Fruit fly (Drosophila melanogaster): ENCODE data around the gene CG4686.

Gene CG4686

DNA sequence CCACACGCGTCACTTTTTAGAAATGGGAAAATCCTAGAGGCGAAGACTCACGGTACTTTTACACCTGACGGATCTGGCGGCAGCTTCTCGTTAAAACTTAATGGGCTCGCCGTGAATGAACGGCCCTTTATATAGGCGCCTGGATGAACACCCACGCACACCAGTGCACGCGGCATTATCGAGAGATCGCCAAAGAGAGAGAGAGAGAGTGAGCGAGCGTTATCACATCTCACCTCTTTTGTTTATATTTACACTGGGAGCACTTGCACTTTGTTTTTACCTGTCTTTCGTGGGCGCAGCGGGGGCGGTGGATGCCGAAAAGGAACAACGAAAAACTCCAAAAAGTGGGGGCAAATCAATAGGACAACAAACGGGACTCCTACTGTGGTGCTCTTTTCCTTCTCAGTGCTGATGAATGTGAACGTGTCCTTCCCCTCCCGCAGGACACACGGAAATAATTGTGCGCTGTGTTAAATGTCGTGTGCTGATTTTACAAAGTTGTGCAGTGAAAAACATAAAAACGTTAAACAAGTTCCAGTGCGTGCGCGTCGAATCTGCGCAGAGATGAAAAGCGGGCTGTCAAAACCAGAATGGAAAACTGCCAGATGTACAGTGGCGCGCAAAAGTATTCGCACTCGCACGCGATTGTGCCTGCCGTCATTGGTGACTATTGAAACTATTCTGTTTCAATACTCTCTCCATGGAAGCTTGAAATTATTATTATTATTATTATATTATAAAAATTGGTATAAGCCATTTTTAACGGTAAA is 11.0 kb downstream of the CG4686 start, which contains the start of gene Mrp5 (continued):
- peak; percentile 3 to 14 for TF ChIP-seq Pdp1 (GFP tag; optimal IDR thresholded peaks at IDR 0.05)
- TF ChIP-seq Lhr (GFP tag; optimal IDR thresholded peaks at IDR 0.05): no peak
- TF ChIP-seq CG31224 (GFP tag; IDR thresholded peaks at IDR 0.05): peak; percentile 47
- TF ChIP-seq CG10543 (GFP tag; optimal IDR thresholded peaks at IDR 0.05): no peak
- TF ChIP-seq CG33557 (GFP tag; optimal IDR thresholded peaks at IDR 0.05): no peak
- peak; percentile 66 for TF ChIP-seq sisA (GFP tag; IDR thresholded peaks at IDR 0.05)
- peak; percentile 52 for TF ChIP-seq Jarid2 (GFP tag; optimal IDR thresholded peaks at IDR 0.05)
- TF ChIP-seq wor (GFP tag; IDR thresholded peaks at IDR 0.05): no peak
- TF ChIP-seq gfzf (GFP tag; optimal IDR thresholded peaks at IDR 0.05): no peak
- TF ChIP-seq zfh1 (GFP tag; IDR thresholded peaks at IDR 0.05): peak; percentile 70
- TF ChIP-seq Neu2 (GFP tag; optimal IDR thresholded peaks at IDR 0.05; ENCODE audit: borderline replicate concordance): no peak
- 0 out of 2 replicates have a peak, but pooled peaks have one; percentile 49 for TF ChIP-seq sim (GFP tag; IDR thresholded peaks at IDR 0.05)
- peak; percentile 7 for TF ChIP-seq Hsf (GFP tag; optimal IDR thresholded peaks at IDR 0.05)
- peak; percentile 20 for TF ChIP-seq tio (GFP tag; optimal IDR thresholded peaks at IDR 0.05)
- TF ChIP-seq CG2889 (GFP tag; IDR thresholded peaks at IDR 0.05): no peak
- no peak for TF ChIP-seq Chrac-16 (GFP tag; optimal IDR thresholded peaks at IDR 0.05)
- TF ChIP-seq onecut (GFP tag; IDR thresholded peaks at IDR 0.05): peak; percentile 75
- no peak for TF ChIP-seq CG8281 (tag; optimal IDR thresholded peaks at IDR 0.05)
- TF ChIP-seq CG2199 (GFP tag; IDR thresholded peaks at IDR 0.05): no peak
- peak; percentile 21 for TF ChIP-seq CrebB (tag; optimal IDR thresholded peaks at IDR 0.05)
- peak; percentile 72 for TF ChIP-seq CG32532 (GFP tag; IDR thresholded peaks at IDR 0.05)
- no peak for TF ChIP-seq CG4707 (GFP tag; optimal IDR thresholded peaks at IDR 0.05)
- no peak for TF ChIP-seq yki (optimal IDR thresholded peaks at IDR 0.05)
- peak; percentile 61 for TF ChIP-seq Xbp1 (GFP tag; optimal IDR thresholded peaks at IDR 0.05)
- peak; percentile 34; the same call in 1 of the 2 replicates for TF ChIP-seq bbx (GFP tag; IDR thresholded peaks at IDR 0.05; ENCODE audit: partially characterized antibody)
- TF ChIP-seq CG7372 (GFP tag; IDR thresholded peaks at IDR 0.05): no peak
- TF ChIP-seq Mad (GFP tag; optimal IDR thresholded peaks at IDR 0.05): no peak
- TF ChIP-seq CG4820 (GFP tag; optimal IDR thresholded peaks at IDR 0.05): peak; percentile 9
- no peak for TF ChIP-seq CkIIα-i1 (GFP tag; IDR thresholded peaks at IDR 0.05)
- TF ChIP-seq jigr1 (GFP tag; IDR thresholded peaks at IDR 0.05): no peak
- TF ChIP-seq CG11560 (tag; IDR thresholded peaks at IDR 0.05): no peak
- no peak for TF ChIP-seq YL-1 (GFP tag; optimal IDR thresholded peaks at IDR 0.05)
- no peak for TF ChIP-seq CG1832 (GFP tag; optimal IDR thresholded peaks at IDR 0.05)
- peak; percentile 54 for TF ChIP-seq ATbp (GFP tag; optimal IDR thresholded peaks at IDR 0.05)
- TF ChIP-seq seq (GFP tag; IDR thresholded peaks at IDR 0.05): no peak
- no peak for TF ChIP-seq CG16779 (GFP tag; IDR thresholded peaks at IDR 0.05)
- peak; percentile 40; the same call in 2 of the 3 replicates for TF ChIP-seq B-H1 (GFP tag; IDR thresholded peaks at IDR 0.05)
- no peak for TF ChIP-seq CG10462 (GFP tag; optimal IDR thresholded peaks at IDR 0.05)
- TF ChIP-seq Myb (GFP tag; optimal IDR thresholded peaks at IDR 0.05): no peak
- TF ChIP-seq otp (GFP tag; IDR thresholded peaks at IDR 0.05): no peak
- no peak for TF ChIP-seq danr (GFP tag; IDR thresholded peaks at IDR 0.05)
- TF ChIP-seq ranshi (GFP tag; IDR thresholded peaks at IDR 0.05): peak; percentile 48; the same call in 1 of the 2 replicates
- no peak for TF ChIP-seq ftz-f1 (GFP tag; optimal IDR thresholded peaks at IDR 0.05)
- TF ChIP-seq CG10267 (tag; optimal IDR thresholded peaks at IDR 0.05): peak; percentile 40
- TF ChIP-seq tin (GFP tag; optimal IDR thresholded peaks at IDR 0.05): peak; percentile 32
- TF ChIP-seq slp2 (GFP tag; optimal IDR thresholded peaks at IDR 0.05): no peak
- TF ChIP-seq hbn (GFP tag; IDR thresholded peaks at IDR 0.05; ENCODE audit: partially characterized antibody): no peak
- TF ChIP-seq repo (GFP tag; optimal IDR thresholded peaks at IDR 0.05): no peak
- no peak for TF ChIP-seq CG12104 (GFP tag; optimal IDR thresholded peaks at IDR 0.05)
- TF ChIP-seq tna (GFP tag; IDR thresholded peaks at IDR 0.05; ENCODE audit: partially characterized antibody): peak; percentile 15; the same call in 1 of the 2 replicates
- TF ChIP-seq Sin3A (optimal IDR thresholded peaks at IDR 0.05): no peak

All from whole organism, embryonic.